Worm (Caenorhabditis elegans) whole organism, L1 larva: ENCODE data around the gene amx-1.
A peak's percentile ranks its signal among the peaks of the same experiment; 100 is the strongest.

Source experiments
- C16A3.4 ChIP-seq: fragments of 150-350 bp; optimal IDR thresholded peaks from 2 replicates; lab custom pipeline; 2014; ENCODE audit warnings: missing biosample characterization, missing genetic modification characterization
- C34B4.2 ChIP-seq: sonication (generic microtip); optimal IDR thresholded peaks from 2 replicates; lab custom pipeline; 2017; ENCODE audit warnings: mild to moderate bottlenecking, missing genetic modification characterization, missing compliant biosample characterization
- aha-1 ChIP-seq: fragments of 150-350 bp; optimal IDR thresholded peaks from 2 replicates; lab custom pipeline; 2014; ENCODE audit warnings: missing biosample characterization, missing genetic modification characterization
- alr-1 ChIP-seq: fragments of 200-800 bp; sonication (Bioruptor generic); optimal IDR thresholded peaks from 2 replicates; lab custom pipeline; 2018; ENCODE audit warnings: borderline replicate concordance, mild to moderate bottlenecking, missing genetic modification characterization, missing compliant biosample characterization
- ama-1 ChIP-seq: fragments of 150-350 bp; optimal IDR thresholded peaks from 2 replicates; lab custom pipeline; 2014
- blmp-1 ChIP-seq: fragments of 150-350 bp; optimal IDR thresholded peaks from 2 replicates; lab custom pipeline; 2014; ENCODE audit warnings: missing biosample characterization, missing genetic modification characterization
- ceh-63 ChIP-seq: fragments of 200-800 bp; sonication (Bioruptor generic); optimal IDR thresholded peaks from 2 replicates; lab custom pipeline; 2018; ENCODE audit warnings: mild to moderate bottlenecking, missing genetic modification characterization, missing compliant biosample characterization
- ceh-82 ChIP-seq, 3 experiments: fragments of 150-350 bp in 1 of 3; sonication (generic microtip) in 2 of 3; optimal IDR thresholded peaks; 2 replicates each; lab custom pipeline; 2014 to 2017; ENCODE audit warnings: missing biosample characterization in 3 of 3, missing genetic modification characterization in 3 of 3
- ceh-88 ChIP-seq: fragments of 200-800 bp; sonication (Bioruptor generic); IDR thresholded peaks from 2 replicates; pipeline ENCODE4 v1.3.6; 2022; ENCODE audit warnings: missing genetic modification characterization, missing compliant biosample characterization
- ces-1 ChIP-seq: fragments of 150-350 bp; optimal IDR thresholded peaks from 2 replicates; lab custom pipeline; 2014; ENCODE audit warnings: missing biosample characterization, missing genetic modification reagents, missing genetic modification characterization
- efl-1 ChIP-seq, 4 experiments: fragments of 150-350 bp; optimal IDR thresholded peaks in 3 of 4; peaks in 1 of 4; 1 replicate in 1 of 4; 2 replicates in 3 of 4; lab custom pipeline; 2014; ENCODE audit warnings: missing biosample characterization in 2 of 4, missing genetic modification characterization in 2 of 4, missing genetic modification reagents in 2 of 4
- egl-13 ChIP-seq: sonication (generic microtip); optimal IDR thresholded peaks from 2 replicates; lab custom pipeline; 2016; ENCODE audit warnings: missing genotype, missing genetic modification reagents, missing genetic modification characterization, missing compliant biosample characterization
- egl-27 ChIP-seq, 2 experiments: fragments of 150-350 bp in 1 of 2; sonication (generic microtip); optimal IDR thresholded peaks; 3 replicates each; lab custom pipeline; 2017 to 2018; ENCODE audit warnings: missing biosample characterization in 2 of 2, missing genetic modification characterization in 2 of 2, missing genetic modification reagents in 2 of 2
- ets-5 ChIP-seq: fragments of 200-800 bp; sonication (Bioruptor generic); IDR thresholded peaks from 2 replicates; pipeline ENCODE4 v1.3.6; 2022; ENCODE audit warnings: missing genetic modification characterization, missing compliant biosample characterization
- fkh-8 ChIP-seq: sonication (generic microtip); optimal IDR thresholded peaks from 2 replicates; lab custom pipeline; 2016; ENCODE audit warnings: mild to moderate bottlenecking, missing genetic modification characterization, missing compliant biosample characterization
- fos-1 ChIP-seq: fragments of 150-350 bp; optimal IDR thresholded peaks from 2 replicates; lab custom pipeline; 2014; ENCODE audit warnings: missing biosample characterization, missing genetic modification characterization
- hlh-17 ChIP-seq: fragments of 200-800 bp; sonication (Bioruptor generic); optimal IDR thresholded peaks from 2 replicates; lab custom pipeline; 2018; ENCODE audit warnings: missing genetic modification characterization, mild to moderate bottlenecking, missing compliant biosample characterization, moderate library complexity, borderline replicate concordance
- hlh-4 ChIP-seq: sonication (generic microtip); optimal IDR thresholded peaks from 2 replicates; lab custom pipeline; 2016; ENCODE audit warnings: mild to moderate bottlenecking, missing genetic modification characterization, missing compliant biosample characterization
- hpl-2 ChIP-seq: fragments of 150-350 bp; optimal IDR thresholded peaks from 2 replicates; lab custom pipeline; 2014; ENCODE audit warnings: missing biosample characterization, missing genetic modification reagents, missing genetic modification characterization
- irx-1 ChIP-seq: sonication (generic microtip); optimal IDR thresholded peaks from 2 replicates; lab custom pipeline; 2016; ENCODE audit warnings: missing genetic modification characterization, missing compliant biosample characterization
- jun-1 ChIP-seq: fragments of 150-350 bp; optimal IDR thresholded peaks from 2 replicates; lab custom pipeline; 2014; ENCODE audit warnings: missing biosample characterization, missing genetic modification reagents, missing genetic modification characterization
- lin-13 ChIP-seq: fragments of 150-350 bp; optimal IDR thresholded peaks from 2 replicates; lab custom pipeline; 2014; ENCODE audit warnings: missing biosample characterization, missing genetic modification reagents, missing genetic modification characterization
- lin-14 ChIP-seq: fragments of 200-800 bp; sonication (Bioruptor generic); optimal IDR thresholded peaks from 2 replicates; lab custom pipeline; 2018; ENCODE audit warnings: mild to moderate bottlenecking, missing genetic modification characterization, moderate library complexity, missing compliant biosample characterization
- lir-3 ChIP-seq: sonication (generic microtip); optimal IDR thresholded peaks from 2 replicates; lab custom pipeline; 2016; ENCODE audit warnings: mild to moderate bottlenecking, missing genetic modification characterization, moderate library complexity, missing compliant biosample characterization; ENCODE audit not compliant: poor library complexity
- lsy-2 ChIP-seq, 2 experiments: fragments of 150-350 bp; optimal IDR thresholded peaks; 2 replicates each; lab custom pipeline; 2014; ENCODE audit warnings: missing biosample characterization in 2 of 2, missing genetic modification characterization in 2 of 2
- nhr-19 ChIP-seq: fragments of 200-800 bp; sonication (Bioruptor generic); conservative IDR thresholded peaks from 2 replicates; pipeline ENCODE4 v1.3.6; 2022; ENCODE audit warnings: missing genetic modification characterization, missing compliant biosample characterization
- nhr-20 ChIP-seq: sonication (generic microtip); optimal IDR thresholded peaks from 2 replicates; lab custom pipeline; 2016; ENCODE audit warnings: mild to moderate bottlenecking, missing genetic modification characterization, missing compliant biosample characterization
- nhr-237 ChIP-seq: fragments of 150-350 bp; optimal IDR thresholded peaks from 2 replicates; lab custom pipeline; 2014; ENCODE audit warnings: missing biosample characterization, missing genetic modification characterization
- nhr-71 ChIP-seq: sonication (generic microtip); optimal IDR thresholded peaks from 2 replicates; lab custom pipeline; 2016; ENCODE audit warnings: mild to moderate bottlenecking, missing genetic modification characterization, moderate library complexity, missing compliant biosample characterization
- nhr-84 ChIP-seq: sonication (generic microtip); optimal IDR thresholded peaks from 2 replicates; lab custom pipeline; 2017; ENCODE audit warnings: missing biosample characterization, missing genetic modification characterization
- nhr-85 ChIP-seq: sonication (generic microtip); peaks from one replicate; lab custom pipeline; 2016; ENCODE audit warnings: missing genetic modification characterization, inconsistent platforms, missing compliant biosample characterization
- nhr-90 ChIP-seq: sonication (generic microtip); optimal IDR thresholded peaks from 2 replicates; lab custom pipeline; 2016; ENCODE audit warnings: mild to moderate bottlenecking, missing genetic modification characterization, missing compliant biosample characterization; ENCODE audit not compliant: poor library complexity
- pag-3 ChIP-seq: sonication (generic microtip); optimal IDR thresholded peaks from 2 replicates; lab custom pipeline; 2017; ENCODE audit warnings: missing genetic modification characterization, mild to moderate bottlenecking, missing compliant biosample characterization, antibody characterized with exemption, borderline replicate concordance; ENCODE audit not compliant: insufficient read depth
- snpc-4 ChIP-seq: fragments of 150-350 bp; optimal IDR thresholded peaks from 2 replicates; lab custom pipeline; 2014; ENCODE audit warnings: missing biosample characterization, missing genetic modification characterization
- sox-4 ChIP-seq: sonication (generic microtip); optimal IDR thresholded peaks from 2 replicates; lab custom pipeline; 2016; ENCODE audit warnings: missing genetic modification characterization, missing compliant biosample characterization
- tbx-2 ChIP-seq: sonication (generic microtip); optimal IDR thresholded peaks from 2 replicates; lab custom pipeline; 2016; ENCODE audit warnings: missing genetic modification characterization, missing compliant biosample characterization
- tlp-1 ChIP-seq: fragments of 150-350 bp; optimal IDR thresholded peaks from 2 replicates; lab custom pipeline; 2014; ENCODE audit warnings: missing biosample characterization, missing genetic modification characterization
- unc-62 ChIP-seq: fragments of 150-350 bp; optimal IDR thresholded peaks from 2 replicates; lab custom pipeline; 2014; ENCODE audit warnings: missing biosample characterization, missing genetic modification reagents, missing genetic modification characterization
- unc-98 ChIP-seq: fragments of 200-800 bp; sonication (Bioruptor generic); IDR thresholded peaks from 2 replicates; pipeline ENCODE4 v1.3.6; 2022; ENCODE audit warnings: missing genetic modification characterization, missing compliant biosample characterization
- vab-15 ChIP-seq: sonication (generic microtip); optimal IDR thresholded peaks from 2 replicates; lab custom pipeline; 2017; ENCODE audit warnings: missing genotype, mild to moderate bottlenecking, missing genetic modification characterization, missing compliant biosample characterization
- zag-1 ChIP-seq: fragments of 150-350 bp; optimal IDR thresholded peaks from 2 replicates; lab custom pipeline; 2014; ENCODE audit warnings: missing biosample characterization, missing genetic modification characterization
- zip-4 ChIP-seq: fragments of 200-800 bp; sonication (Bioruptor generic); optimal IDR thresholded peaks from 2 replicates; lab custom pipeline; 2018; ENCODE audit warnings: mild to moderate bottlenecking, missing genetic modification characterization, moderate library complexity, missing compliant biosample characterization
- ztf-4 ChIP-seq: fragments of 150-350 bp; optimal IDR thresholded peaks from 2 replicates; lab custom pipeline; 2014; ENCODE audit warnings: missing biosample characterization, missing genetic modification characterization

Gene amx-1

ce11 chrIII:3799213-3799612 lies 23.0 kb upstream of the amx-1 start (continued):
- TF ChIP-seq efl-1 (optimal IDR thresholded peaks at IDR 0.05; lab: Kevin White, UChicago) (peak; percentile 12 to 22), efl-1 (GFP tag; optimal IDR thresholded peaks at IDR 0.05 in 1 of 2; lab: Kevin White, UChicago) (peak in 1 of 2 experiments; percentile 83), C34B4.2 (no peak), fos-1 (tag; lab: Kevin White, UChicago) (no peak), C16A3.4 (tag; lab: Kevin White, UChicago) (no peak), fkh-8 (no peak), unc-62 (GFP tag; lab: Kevin White, UChicago) (no peak), nhr-90 (peak; percentile 45), snpc-4 (tag; lab: Kevin White, UChicago) (no peak), hlh-4 (no peak), vab-15 (tag; lab: Kevin White, UChicago) (no peak), alr-1 (tag; lab: Kevin White, UChicago) (no peak), hpl-2 (GFP tag; lab: Kevin White, UChicago) (no peak), ceh-88 (GFP tag; lab: Robert Waterston, UW) (no peak), jun-1 (tag; lab: Kevin White, UChicago) (no peak), ets-5 (GFP tag; lab: Robert Waterston, UW) (no peak), zag-1 (tag; lab: Kevin White, UChicago) (no peak), tlp-1 (tag; lab: Kevin White, UChicago) (no peak), pag-3 (peak; percentile 7), nhr-71 (peak; percentile 55), lin-13 (GFP tag; lab: Kevin White, UChicago) (no peak), lin-14 (GFP tag; lab: Kevin White, UChicago) (peak; percentile 63), lir-3 (no peak), blmp-1 (tag; lab: Kevin White, UChicago) (peak; percentile 65), nhr-237 (no peak), ztf-4 (tag; lab: Kevin White, UChicago) (no peak), irx-1 (tag; lab: Kevin White, UChicago) (no peak)

ce11 chrIII:3800240-3800933 lies 21.8 kb upstream of the amx-1 start, which contains the start of gene mtm-3:
mtm-3 (minus strand) TSS chrIII:3800467.
- TF ChIP-seq nhr-20 (tag; lab: Kevin White, UChicago) (no peak), nhr-85 (no peak), egl-13 (no peak), ces-1 (GFP tag; lab: Kevin White, UChicago) (no peak), sox-4 (tag; lab: Kevin White, UChicago) (no peak), blmp-1 (tag; lab: Kevin White, UChicago) (peak; percentile 80), irx-1 (tag; lab: Kevin White, UChicago) (no peak), snpc-4 (tag; lab: Kevin White, UChicago) (no peak), efl-1 (optimal IDR thresholded peaks at IDR 0.05; lab: Kevin White, UChicago) (no peak), efl-1 (GFP tag; optimal IDR thresholded peaks at IDR 0.05 in 1 of 2; lab: Kevin White, UChicago) (peak in 1 of 2 experiments; percentile 41), ceh-82 (tag; optimal IDR thresholded peaks at IDR 0.05; lab: Kevin White, UChicago) (no peak)

- TF ChIP-seq nhr-19 (GFP tag; lab: Robert Waterston, UW) (no peak), efl-1 (optimal IDR thresholded peaks at IDR 0.05; lab: Kevin White, UChicago) (no peak), efl-1 (GFP tag; optimal IDR thresholded peaks at IDR 0.05 in 1 of 2; lab: Kevin White, UChicago) (peak in 1 of 2 experiments; percentile 81)
These were observed 21.3 kb upstream of the amx-1 start for ce11 chrIII:3800934-3801252.

- TF ChIP-seq nhr-19 (GFP tag; lab: Robert Waterston, UW) (peak; percentile 95), sox-4 (tag; lab: Kevin White, UChicago) (peak; percentile 79), ama-1 (lab: Kevin White, UChicago) (peak; percentile 58), zip-4 (GFP tag; lab: Kevin White, UChicago) (peak; percentile 73), lin-13 (GFP tag; lab: Kevin White, UChicago) (peak; percentile 97), unc-98 (GFP tag; lab: Robert Waterston, UW) (no peak), C16A3.4 (tag; lab: Kevin White, UChicago) (peak; percentile 91), aha-1 (tag; lab: Kevin White, UChicago) (peak; percentile 79), tbx-2 (tag; lab: Kevin White, UChicago) (peak; percentile 99), ceh-63 (GFP tag; lab: Kevin White, UChicago) (no peak), lsy-2 (tag; optimal IDR thresholded peaks at IDR 0.05; lab: Kevin White, UChicago) (peak; percentile 94 to 96), egl-27 (tag; optimal IDR thresholded peaks at IDR 0.05; lab: Kevin White, UChicago) (peak; percentile 93 to 96), lin-14 (GFP tag; lab: Kevin White, UChicago) (peak; percentile 100), ceh-88 (GFP tag; lab: Robert Waterston, UW) (peak; percentile 83), nhr-237 (peak; percentile 91), zag-1 (tag; lab: Kevin White, UChicago) (peak; percentile 86), hlh-17 (no peak), nhr-84 (tag; lab: Kevin White, UChicago) (no peak), nhr-20 (tag; lab: Kevin White, UChicago) (peak; percentile 98), nhr-90 (peak; percentile 89)
These were observed 20.8 kb upstream of the amx-1 start for ce11 chrIII:3801379-3801894.
